Fruit fly (Drosophila melanogaster) whole organism, embryonic: ENCODE data around the gene zetaCOP.

ENCODE experiments used
- Abd-B ChIP-seq: fragments of 200-800 bp; sonication (Bioruptor generic); optimal IDR thresholded peaks from 2 replicates; lab custom pipeline; 2018; ENCODE audit warnings: missing biosample characterization, mild to moderate bottlenecking, missing genetic modification characterization, moderate library complexity
- Atf6 ChIP-seq: fragments of 200-800 bp; sonication (Bioruptor generic); IDR thresholded peaks from 2 replicates; pipeline ENCODE4 v1.3.6; 2022; ENCODE audit warnings: missing biosample characterization, missing genetic modification characterization
- Bdp1 ChIP-seq: fragments of 200-800 bp; sonication (Bioruptor generic); optimal IDR thresholded peaks from 3 replicates; lab custom pipeline; 2016; ENCODE audit warnings: missing biosample characterization, missing genetic modification characterization
- Bgb ChIP-seq: fragments of 200-800 bp; sonication (Bioruptor generic); IDR thresholded peaks from 2 replicates; pipeline ENCODE4 v1.3.6; 2022; ENCODE audit warnings: missing biosample characterization, missing genetic modification characterization; ENCODE audit not compliant: partially characterized antibody
- CG12155 ChIP-seq: fragments of 200-800 bp; sonication (Bioruptor generic); optimal IDR thresholded peaks from 3 replicates; lab custom pipeline; 2016; ENCODE audit warnings: missing biosample characterization, missing genetic modification characterization
- CG13775 ChIP-seq: fragments of 200-800 bp; sonication (Bioruptor generic); optimal IDR thresholded peaks from 3 replicates; lab custom pipeline; 2017; ENCODE audit warnings: missing biosample characterization, mild to moderate bottlenecking, missing genetic modification characterization
- CG14860 ChIP-seq: fragments of 200-800 bp; sonication (Bioruptor generic); IDR thresholded peaks from 3 replicates; pipeline ENCODE4 v1.3.6; 2022; ENCODE audit warnings: missing biosample characterization, missing genetic modification characterization; ENCODE audit not compliant: partially characterized antibody
- CG15601 ChIP-seq: fragments of 200-800 bp; sonication (Bioruptor generic); optimal IDR thresholded peaks from 3 replicates; lab custom pipeline; 2019; ENCODE audit warnings: missing biosample characterization, mild to moderate bottlenecking, missing genetic modification characterization, moderate library complexity
- CG16779 ChIP-seq: fragments of 200-800 bp; sonication (Bioruptor generic); IDR thresholded peaks from 2 replicates; pipeline ENCODE4 v1.3.6; 2022; ENCODE audit warnings: missing biosample characterization, missing genetic modification characterization
- CG17328 ChIP-seq: fragments of 200-800 bp; sonication (Bioruptor generic); IDR thresholded peaks from 2 replicates; pipeline ENCODE4 v1.3.6; 2022; ENCODE audit warnings: missing biosample characterization, missing genetic modification characterization
- CG17612 ChIP-seq: fragments of 200-800 bp; sonication (Bioruptor generic); IDR thresholded peaks from 2 replicates; pipeline ENCODE4 v1.3.6; 2022; ENCODE audit warnings: missing biosample characterization, missing genetic modification characterization
- CG1792 ChIP-seq: fragments of 200-800 bp; sonication (Bioruptor generic); optimal IDR thresholded peaks from 2 replicates; lab custom pipeline; 2016; ENCODE audit warnings: missing biosample characterization, missing genetic modification characterization
- CG32772 ChIP-seq: fragments of 200-800 bp; sonication (Bioruptor generic); IDR thresholded peaks from 2 replicates; pipeline ENCODE4 v1.3.6; 2022; ENCODE audit warnings: missing biosample characterization, missing genetic modification characterization
- CG3281 ChIP-seq: fragments of 200-800 bp; sonication (Bioruptor generic); optimal IDR thresholded peaks from 3 replicates; lab custom pipeline; 2017; ENCODE audit warnings: missing biosample characterization, mild to moderate bottlenecking, missing genetic modification characterization
- CG34224 ChIP-seq: fragments of 200-800 bp; sonication (Bioruptor generic); IDR thresholded peaks from 3 replicates; pipeline ENCODE4 v1.3.6; 2022; ENCODE audit warnings: missing biosample characterization, missing genetic modification characterization; ENCODE audit not compliant: partially characterized antibody
- CG5245 ChIP-seq: fragments of 200-800 bp; sonication (Bioruptor generic); optimal IDR thresholded peaks from 3 replicates; lab custom pipeline; 2016; ENCODE audit warnings: missing biosample characterization, missing genetic modification characterization
- CG6854 ChIP-seq: fragments of 200-800 bp; sonication (Bioruptor generic); optimal IDR thresholded peaks from 3 replicates; lab custom pipeline; 2017; ENCODE audit warnings: missing biosample characterization, mild to moderate bottlenecking, missing genetic modification characterization
- CG7271 ChIP-seq: fragments of 200-800 bp; sonication (Bioruptor generic); optimal IDR thresholded peaks from 2 replicates; lab custom pipeline; 2018; ENCODE audit warnings: missing biosample characterization, mild to moderate bottlenecking, missing genetic modification characterization, moderate library complexity
- CG7963 ChIP-seq: fragments of 200-800 bp; sonication (Bioruptor generic); IDR thresholded peaks from 3 replicates; pipeline ENCODE4 v1.3.6; 2022; ENCODE audit warnings: missing biosample characterization, missing genetic modification characterization; ENCODE audit not compliant: partially characterized antibody
- CG8765 ChIP-seq: fragments of 200-800 bp; sonication (Bioruptor generic); IDR thresholded peaks from 2 replicates; pipeline ENCODE4 v1.3.6; 2022; ENCODE audit warnings: missing biosample characterization, missing genetic modification characterization
- D19A ChIP-seq: fragments of 200-800 bp; optimal IDR thresholded peaks from 3 replicates; lab custom pipeline; 2019; ENCODE audit warnings: missing biosample characterization, mild to moderate bottlenecking, missing genetic modification characterization, moderate library complexity
- Deaf1 ChIP-seq: fragments of 200-800 bp; optimal IDR thresholded peaks from 3 replicates; lab custom pipeline; 2019; ENCODE audit warnings: missing biosample characterization, mild to moderate bottlenecking, missing genetic modification characterization, moderate library complexity
- Dek ChIP-seq: fragments of 200-800 bp; sonication (Bioruptor generic); optimal IDR thresholded peaks from 3 replicates; lab custom pipeline; 2019; ENCODE audit warnings: missing biosample characterization, mild to moderate bottlenecking, missing genetic modification characterization, moderate library complexity
- Hmr ChIP-seq: fragments of 200-800 bp; sonication (Bioruptor generic); optimal IDR thresholded peaks from 3 replicates; lab custom pipeline; 2017; ENCODE audit warnings: mild to moderate bottlenecking, missing biosample characterization, missing genetic modification reagents, missing genetic modification characterization
- Pdp1 ChIP-seq, 2 experiments: fragments of 200-800 bp; sonication (Bioruptor generic); optimal IDR thresholded peaks; 3 replicates each; lab custom pipeline; 2016; ENCODE audit warnings: missing biosample characterization in 2 of 2, missing genetic modification characterization in 2 of 2, mild to moderate bottlenecking in 1 of 2, moderate library complexity in 1 of 2
- Sox102F ChIP-seq: fragments of 200-800 bp; sonication (Bioruptor generic); optimal IDR thresholded peaks from 2 replicates; lab custom pipeline; 2018; ENCODE audit warnings: missing biosample characterization, mild to moderate bottlenecking, missing genetic modification characterization, moderate library complexity
- Tbp ChIP-seq: fragments of >200 bp; optimal IDR thresholded peaks from 2 replicates; lab custom pipeline; 2018; ENCODE audit warnings: missing biosample characterization, missing genetic modification characterization
- ap ChIP-seq: fragments of 200-800 bp; sonication (Bioruptor generic); IDR thresholded peaks from 2 replicates; pipeline ENCODE4 v1.3.6; 2022; ENCODE audit warnings: missing biosample characterization, missing genetic modification characterization
- cas ChIP-seq: fragments of 200-800 bp; sonication (Bioruptor generic); IDR thresholded peaks from 2 replicates; pipeline ENCODE4 v1.3.6; 2022; ENCODE audit warnings: missing biosample characterization, missing genetic modification characterization
- caup ChIP-seq: fragments of 200-800 bp; sonication (Bioruptor generic); optimal IDR thresholded peaks from 3 replicates; lab custom pipeline; 2017; ENCODE audit warnings: missing biosample characterization, mild to moderate bottlenecking, missing genetic modification characterization, moderate library complexity; ENCODE audit not compliant: severe bottlenecking
- cg ChIP-seq: fragments of 200-800 bp; sonication (Bioruptor generic); optimal IDR thresholded peaks from 3 replicates; lab custom pipeline; 2019; ENCODE audit warnings: missing biosample characterization, mild to moderate bottlenecking, missing genetic modification characterization, moderate library complexity
- chinmo ChIP-seq: fragments of 200-800 bp; sonication (Bioruptor generic); IDR thresholded peaks from 4 replicates; pipeline ENCODE4 v1.3.6; 2022; ENCODE audit warnings: missing biosample characterization, missing genetic modification characterization; ENCODE audit not compliant: partially characterized antibody
- crp ChIP-seq, 2 experiments: fragments of 200-800 bp; sonication (Bioruptor generic); optimal IDR thresholded peaks; 2 replicates in 1 of 2; 3 replicates in 1 of 2; lab custom pipeline; 2017; ENCODE audit warnings: missing biosample characterization in 2 of 2, missing genetic modification characterization in 2 of 2, mild to moderate bottlenecking in 1 of 2, moderate library complexity in 1 of 2
- ewg ChIP-seq: fragments of 200-800 bp; sonication (Bioruptor generic); optimal IDR thresholded peaks from 3 replicates; lab custom pipeline; 2017; ENCODE audit warnings: mild to moderate bottlenecking, missing biosample characterization, missing genetic modification reagents, missing genetic modification characterization
- fd3F ChIP-seq: fragments of 200-800 bp; sonication (Bioruptor generic); optimal IDR thresholded peaks from 2 replicates; lab custom pipeline; 2018; ENCODE audit warnings: missing biosample characterization, mild to moderate bottlenecking, missing genetic modification characterization, moderate library complexity
- fd96Cb ChIP-seq: fragments of 200-800 bp; sonication (Bioruptor generic); optimal IDR thresholded peaks from 2 replicates; lab custom pipeline; 2018; ENCODE audit warnings: missing biosample characterization, mild to moderate bottlenecking, missing genetic modification characterization, moderate library complexity
- gcm2 ChIP-seq: fragments of 200-800 bp; sonication (Bioruptor generic); optimal IDR thresholded peaks from 2 replicates; lab custom pipeline; 2016; ENCODE audit warnings: missing biosample characterization, missing genetic modification characterization
- hkb ChIP-seq, 2 experiments: fragments of 200-800 bp in 1 of 2; fragments of >200 bp in 1 of 2; sonication (Bioruptor generic) in 1 of 2; IDR thresholded peaks in 1 of 2; optimal IDR thresholded peaks in 1 of 2; 2 replicates each; pipeline versions ENCODE4 v1.3.6 to Lab custom; 2017 to 2022; ENCODE audit warnings: missing biosample characterization in 1 of 2, missing genetic modification characterization in 1 of 2
- inv ChIP-seq: fragments of 200-800 bp; sonication (Bioruptor generic); IDR thresholded peaks from 2 replicates; pipeline ENCODE4 v1.3.6; 2022; ENCODE audit warnings: missing biosample characterization, missing genetic modification characterization; ENCODE audit not compliant: partially characterized antibody
- kah ChIP-seq: fragments of 200-800 bp; sonication (Bioruptor generic); optimal IDR thresholded peaks from 2 replicates; lab custom pipeline; 2018; ENCODE audit warnings: missing biosample characterization, mild to moderate bottlenecking, missing genetic modification characterization
- nau ChIP-seq: fragments of 200-800 bp; sonication (Bioruptor generic); optimal IDR thresholded peaks from 3 replicates; lab custom pipeline; 2017; ENCODE audit warnings: missing biosample characterization, mild to moderate bottlenecking, missing genetic modification characterization, missing genetic modification reagents
- oc ChIP-seq: fragments of 200-800 bp; sonication (Bioruptor generic); optimal IDR thresholded peaks from 2 replicates; lab custom pipeline; 2018; ENCODE audit warnings: missing biosample characterization, mild to moderate bottlenecking, missing genetic modification characterization, moderate library complexity
- repo ChIP-seq: fragments of 200-800 bp; sonication (Bioruptor generic); optimal IDR thresholded peaks from 2 replicates; lab custom pipeline; 2016; ENCODE audit warnings: missing biosample characterization, missing genetic modification characterization
- sd ChIP-seq: fragments of 200-800 bp; sonication (Bioruptor generic); optimal IDR thresholded peaks from 3 replicates; lab custom pipeline; 2018; ENCODE audit warnings: missing biosample characterization, mild to moderate bottlenecking, missing genetic modification characterization, moderate library complexity
- sens ChIP-seq: fragments of 200-800 bp; sonication (Bioruptor generic); peaks from one replicate; lab custom pipeline; 2016; ENCODE audit warnings: missing biosample characterization, missing genetic modification characterization
- ssp ChIP-seq: fragments of 200-800 bp; sonication (Bioruptor generic); IDR thresholded peaks from 2 replicates; pipeline ENCODE4 v1.3.6; 2022; ENCODE audit warnings: missing biosample characterization, missing genetic modification characterization
- stwl ChIP-seq: fragments of 200-800 bp; sonication (Bioruptor generic); optimal IDR thresholded peaks from 3 replicates; lab custom pipeline; 2018; ENCODE audit warnings: missing biosample characterization, mild to moderate bottlenecking, missing genetic modification characterization, moderate library complexity
- tll ChIP-seq, 2 experiments: fragments of 200-800 bp in 1 of 2; fragments of >200 bp in 1 of 2; sonication (Bioruptor generic) in 1 of 2; optimal IDR thresholded peaks; 2 replicates each; lab custom pipeline; 2017 to 2019; ENCODE audit warnings: missing biosample characterization in 2 of 2, missing genetic modification characterization in 2 of 2, mild to moderate bottlenecking in 1 of 2, moderate library complexity in 1 of 2

The zetaCOP gene

dm6 chr3L:16708738-16709350 lies 35.5 kb upstream of the zetaCOP start (continued):
- TF ChIP-seq Hmr (no peak), Pdp1 (GFP tag; optimal IDR thresholded peaks at IDR 0.05; lab: Kevin White, UChicago) (peak in 1 of 2 experiments; percentile 4), CG1792 (GFP tag; lab: Kevin White, UChicago) (no peak), fd3F (GFP tag; lab: Kevin White, UChicago) (no peak), CG17612 (GFP tag; lab: Robert Waterston, UW) (no peak), fd96Cb (tag; lab: Kevin White, UChicago) (no peak), caup (GFP tag; lab: Kevin White, UChicago) (no peak), Dek (tag; lab: Kevin White, UChicago) (no peak), CG12155 (no peak), CG16779 (GFP tag; lab: Robert Waterston, UW) (no peak), cas (GFP tag; lab: Robert Waterston, UW) (no peak), CG13775 (GFP tag; lab: Kevin White, UChicago) (no peak), CG8765 (no peak), chinmo (GFP tag; lab: Robert Waterston, UW) (peak; percentile 56; the same call in 2 of the 4 replicates), Tbp (GFP tag; lab: Kevin White, UChicago) (no peak), cg (GFP tag; lab: Kevin White, UChicago) (peak; percentile 48), Deaf1 (peak; percentile 83), nau (no peak), ap (GFP tag; lab: Robert Waterston, UW) (no peak), CG17328 (GFP tag; lab: Robert Waterston, UW) (0 out of 2 replicates have a peak, but pooled peaks have one; percentile 23), crp (GFP tag; optimal IDR thresholded peaks at IDR 0.05; lab: Kevin White, UChicago) (no peak), CG7271 (tag; lab: Kevin White, UChicago) (no peak), tll (GFP tag; optimal IDR thresholded peaks at IDR 0.05; lab: Kevin White, UChicago) (no peak), CG5245 (no peak), Sox102F (GFP tag; lab: Kevin White, UChicago) (no peak), CG34224 (no peak), CG6854 (GFP tag; lab: Kevin White, UChicago) (no peak), kah (GFP tag; lab: Kevin White, UChicago) (no peak), CG14860 (no peak), CG3281 (GFP tag; lab: Kevin White, UChicago) (no peak), CG15601 (tag; lab: Kevin White, UChicago) (no peak), ssp (GFP tag; lab: Robert Waterston, UW) (no peak), sens (peak; percentile 61), gcm2 (GFP tag; lab: Kevin White, UChicago) (no peak), Atf6 (GFP tag; lab: Robert Waterston, UW) (peak; percentile 56), repo (GFP tag; lab: Kevin White, UChicago) (no peak), Abd-B (no peak), hkb (optimal IDR thresholded peaks at IDR 0.05; lab: Kevin White, UChicago) (no peak), hkb (GFP tag; IDR thresholded peaks at IDR 0.05; lab: Robert Waterston, UW) (0 out of 2 replicates have a peak, but pooled peaks have one; percentile 20), sd (peak; percentile 84), inv (GFP tag; lab: Robert Waterston, UW) (no peak), CG7963 (GFP tag; lab: Robert Waterston, UW) (no peak), D19A (tag; lab: Kevin White, UChicago) (peak; percentile 32), CG32772 (GFP tag; lab: Robert Waterston, UW) (no peak), oc (tag; lab: Kevin White, UChicago) (no peak), stwl (tag; lab: Kevin White, UChicago) (no peak), Bdp1 (GFP tag; lab: Kevin White, UChicago) (no peak), Bgb (GFP tag; lab: Robert Waterston, UW) (no peak), ewg (no peak)
